Fruit fly (Drosophila melanogaster): Measurements from ENCODE around the gene rpr.
A peak's percentile ranks its signal among the peaks of the same experiment; 100 is the strongest.

rpr gene

dm6 chr3L:18349090-18349709, 49.0 kb downstream of the rpr start (continued):
- TF ChIP-seq CG9876 (GFP tag; optimal IDR thresholded peaks at IDR 0.05), result no peak
- TF ChIP-seq al (GFP tag; IDR thresholded peaks at IDR 0.05), result no peak
- 0 out of 2 replicates have a peak, but pooled peaks have one; percentile 38 for TF ChIP-seq CG32767 (GFP tag; IDR thresholded peaks at IDR 0.05)
- TF ChIP-seq CG2199 (GFP tag; IDR thresholded peaks at IDR 0.05), result 0 out of 3 replicates have a peak, but pooled peaks have one; percentile 13
- TF ChIP-seq crp (GFP tag; optimal IDR thresholded peaks at IDR 0.05), result no peak
- TF ChIP-seq bab2 (GFP tag; optimal IDR thresholded peaks at IDR 0.05), result no peak
- no peak for TF ChIP-seq CG12744 (GFP tag; optimal IDR thresholded peaks at IDR 0.05)
- no peak for TF ChIP-seq emc (GFP tag; optimal IDR thresholded peaks at IDR 0.05)
- no peak for TF ChIP-seq CG18764 (GFP tag; optimal IDR thresholded peaks at IDR 0.05)
- TF ChIP-seq slp2 (GFP tag; optimal IDR thresholded peaks at IDR 0.05), result no peak
- no peak for TF ChIP-seq CG9609 (GFP tag; optimal IDR thresholded peaks at IDR 0.05)
- peak; percentile 12 for TF ChIP-seq Sox102F (GFP tag; optimal IDR thresholded peaks at IDR 0.05)
- TF ChIP-seq CG32532 (GFP tag; IDR thresholded peaks at IDR 0.05), result no peak
- TF ChIP-seq sd (tag; optimal IDR thresholded peaks at IDR 0.05), result no peak
- TF ChIP-seq CG14014 (GFP tag; IDR thresholded peaks at IDR 0.05), result no peak
- peak; percentile 35 for TF ChIP-seq CG6254 (GFP tag; optimal IDR thresholded peaks at IDR 0.05)
- no peak for TF ChIP-seq CG1647 (GFP tag; optimal IDR thresholded peaks at IDR 0.05)
- no peak for TF ChIP-seq CG4360 (GFP tag; IDR thresholded peaks at IDR 0.05)
- TF ChIP-seq cato (GFP tag; optimal IDR thresholded peaks at IDR 0.05; ENCODE audit: borderline replicate concordance), result no peak
- TF ChIP-seq wdn (GFP tag; IDR thresholded peaks at IDR 0.05), result no peak
- no peak for TF ChIP-seq CG14441 (GFP tag; IDR thresholded peaks at IDR 0.05)
- TF ChIP-seq gfzf (GFP tag; optimal IDR thresholded peaks at IDR 0.05), result no peak
- no peak for TF ChIP-seq CG9817 (tag; optimal IDR thresholded peaks at IDR 0.05)
- TF ChIP-seq kni (GFP tag; optimal IDR thresholded peaks at IDR 0.05), result no peak
- TF ChIP-seq Atf3 (GFP tag; optimal IDR thresholded peaks at IDR 0.05), result no peak
- TF ChIP-seq slou (GFP tag; optimal IDR thresholded peaks at IDR 0.05), result no peak
- TF ChIP-seq CG13894 (tag; optimal IDR thresholded peaks at IDR 0.05), result no peak
- TF ChIP-seq Opbp (GFP tag; IDR thresholded peaks at IDR 0.05; ENCODE audit: partially characterized antibody), result no peak
- TF ChIP-seq chn (GFP tag; optimal IDR thresholded peaks at IDR 0.05), result peak; percentile 26
- TF ChIP-seq fu2 (GFP tag; optimal IDR thresholded peaks at IDR 0.05), result no peak
- TF ChIP-seq Ssrp (tag; optimal IDR thresholded peaks at IDR 0.05), result peak; percentile 61
- peak; percentile 83 for TF ChIP-seq gsb-n (tag; optimal IDR thresholded peaks at IDR 0.05)
- TF ChIP-seq CG8290 (GFP tag; optimal IDR thresholded peaks at IDR 0.05), result no peak
- TF ChIP-seq CG8290 (tag; optimal IDR thresholded peaks at IDR 0.05), result no peak
- no peak for TF ChIP-seq insv (GFP tag; optimal IDR thresholded peaks at IDR 0.05)
- peak; percentile 58 for TF ChIP-seq CG10959 (GFP tag; IDR thresholded peaks at IDR 0.05)
- TF ChIP-seq Sox100B (GFP tag; optimal IDR thresholded peaks at IDR 0.05), result peak; percentile 4
- TF ChIP-seq CG16813 (GFP tag; IDR thresholded peaks at IDR 0.05; ENCODE audit: partially characterized antibody), result no peak
- TF ChIP-seq ro (GFP tag; IDR thresholded peaks at IDR 0.05), result no peak
- peak; percentile 66; the same call in 1 of the 3 replicates for TF ChIP-seq otp (GFP tag; IDR thresholded peaks at IDR 0.05)
- TF ChIP-seq CG5180 (GFP tag; optimal IDR thresholded peaks at IDR 0.05), result no peak
- TF ChIP-seq CG18011 (GFP tag; optimal IDR thresholded peaks at IDR 0.05), result no peak
- TF ChIP-seq Xbp1 (GFP tag; optimal IDR thresholded peaks at IDR 0.05), result peak; percentile 5
- no peak for TF ChIP-seq CG1529 (GFP tag; optimal IDR thresholded peaks at IDR 0.05)
- no peak for TF ChIP-seq CG6272 (GFP tag; IDR thresholded peaks at IDR 0.05)
- TF ChIP-seq CG17385 (GFP tag; optimal IDR thresholded peaks at IDR 0.05), result no peak
- no peak for TF ChIP-seq Gsc (GFP tag; IDR thresholded peaks at IDR 0.05)
- peak; percentile 3 for TF ChIP-seq CG15601 (tag; optimal IDR thresholded peaks at IDR 0.05)
- no peak for TF ChIP-seq Scr (GFP tag; IDR thresholded peaks at IDR 0.05; ENCODE audit: partially characterized antibody)
- no peak for TF ChIP-seq dysf (GFP tag; IDR thresholded peaks at IDR 0.05)
- TF ChIP-seq cwo (GFP tag; optimal IDR thresholded peaks at IDR 0.05), result no peak

Measured in whole organism, embryonic.